Worm (Caenorhabditis elegans) whole organism, late embryonic: Measurements from ENCODE around the gene ttr-59.

Experiments used
- C38D4.7 ChIP-seq: fragments of 200-800 bp; sonication (Bioruptor generic); optimal IDR thresholded peaks from 2 replicates; lab custom pipeline; 2018; ENCODE audit warnings: mild to moderate bottlenecking, missing genetic modification characterization, moderate library complexity, missing compliant biosample characterization
- F13H6.1 ChIP-seq: sonication (generic microtip); optimal IDR thresholded peaks from 2 replicates; lab custom pipeline; 2016; ENCODE audit warnings: missing genetic modification characterization, missing compliant biosample characterization
- K09A11.1 ChIP-seq: sonication (generic microtip); optimal IDR thresholded peaks from 2 replicates; lab custom pipeline; 2017; ENCODE audit warnings: antibody characterized with exemption, mild to moderate bottlenecking, missing genetic modification characterization, missing compliant biosample characterization; ENCODE audit not compliant: insufficient read depth
- T23F11.4 ChIP-seq: fragments of 200-800 bp; sonication (Bioruptor generic); optimal IDR thresholded peaks from 2 replicates; lab custom pipeline; 2018; ENCODE audit warnings: mild to moderate bottlenecking, missing genetic modification characterization, missing compliant biosample characterization
- ahr-1 ChIP-seq: sonication (generic microtip); optimal IDR thresholded peaks from 2 replicates; lab custom pipeline; 2016; ENCODE audit warnings: missing genetic modification characterization, missing compliant biosample characterization
- ceh-14 ChIP-seq: sonication (generic microtip); optimal IDR thresholded peaks from 2 replicates; lab custom pipeline; 2016; ENCODE audit warnings: missing genotype, missing genetic modification characterization, missing compliant biosample characterization
- ceh-18 ChIP-seq: sonication (generic microtip); optimal IDR thresholded peaks from 2 replicates; lab custom pipeline; 2016; ENCODE audit warnings: missing genetic modification characterization, missing compliant biosample characterization
- ceh-19 ChIP-seq: fragments of 200-800 bp; sonication (Bioruptor generic); optimal IDR thresholded peaks from 2 replicates; lab custom pipeline; 2018; ENCODE audit warnings: mild to moderate bottlenecking, missing genetic modification characterization, missing compliant biosample characterization
- ceh-2 ChIP-seq: sonication (generic microtip); optimal IDR thresholded peaks from 2 replicates; lab custom pipeline; 2016; ENCODE audit warnings: missing genotype, missing genetic modification characterization, missing compliant biosample characterization
- ceh-31 ChIP-seq: sonication (generic microtip); optimal IDR thresholded peaks from 2 replicates; lab custom pipeline; 2016; ENCODE audit warnings: missing genetic modification characterization, missing compliant biosample characterization
- ceh-34 ChIP-seq: sonication (generic microtip); optimal IDR thresholded peaks from 2 replicates; lab custom pipeline; 2016; ENCODE audit warnings: mild to moderate bottlenecking, missing genetic modification characterization, missing compliant biosample characterization
- ceh-48 ChIP-seq: sonication (generic microtip); optimal IDR thresholded peaks from 2 replicates; lab custom pipeline; 2016; ENCODE audit warnings: missing genetic modification characterization, inconsistent platforms, missing compliant biosample characterization
- ceh-6 ChIP-seq: fragments of 200-800 bp; sonication (Bioruptor generic); optimal IDR thresholded peaks from 2 replicates; lab custom pipeline; 2018; ENCODE audit warnings: mild to moderate bottlenecking, missing genetic modification characterization, missing compliant biosample characterization
- dve-1 ChIP-seq: sonication (generic microtip); optimal IDR thresholded peaks from 2 replicates; lab custom pipeline; 2017; ENCODE audit warnings: antibody characterized with exemption, mild to moderate bottlenecking, missing genetic modification characterization, missing compliant biosample characterization
- elt-2 ChIP-seq: sonication (generic microtip); optimal IDR thresholded peaks from 2 replicates; lab custom pipeline; 2016; ENCODE audit warnings: missing genetic modification reagents, missing genetic modification characterization, missing compliant biosample characterization
- ets-4 ChIP-seq: sonication (generic microtip); optimal IDR thresholded peaks from 2 replicates; lab custom pipeline; 2016; ENCODE audit warnings: missing genetic modification characterization, missing compliant biosample characterization
- hlh-30 ChIP-seq: sonication (generic microtip); optimal IDR thresholded peaks from 2 replicates; lab custom pipeline; 2017; ENCODE audit warnings: antibody characterized with exemption, missing genetic modification characterization, missing compliant biosample characterization; ENCODE audit not compliant: insufficient read depth
- lin-11 ChIP-seq: fragments of 200-800 bp; sonication (Bioruptor generic); optimal IDR thresholded peaks from 2 replicates; lab custom pipeline; 2018; ENCODE audit warnings: mild to moderate bottlenecking, missing genetic modification characterization, missing compliant biosample characterization
- madf-2 ChIP-seq: sonication (generic microtip); optimal IDR thresholded peaks from 2 replicates; lab custom pipeline; 2017; ENCODE audit warnings: missing genetic modification characterization, missing compliant biosample characterization
- mec-3 ChIP-seq: sonication (generic microtip); optimal IDR thresholded peaks from 2 replicates; lab custom pipeline; 2016; ENCODE audit warnings: borderline replicate concordance, missing genetic modification characterization, missing compliant biosample characterization
- nfya-1 ChIP-seq: sonication (generic microtip); optimal IDR thresholded peaks from 2 replicates; lab custom pipeline; 2017; ENCODE audit warnings: missing genetic modification characterization, mild to moderate bottlenecking, missing compliant biosample characterization, antibody characterized with exemption, moderate library complexity
- nhr-232 ChIP-seq: sonication (generic microtip); optimal IDR thresholded peaks from 2 replicates; lab custom pipeline; 2016; ENCODE audit warnings: missing genetic modification characterization, missing compliant biosample characterization
- npax-4 ChIP-seq: sonication (generic microtip); optimal IDR thresholded peaks from 2 replicates; lab custom pipeline; 2016; ENCODE audit warnings: missing genetic modification characterization, missing compliant biosample characterization
- odd-2 ChIP-seq: sonication (generic microtip); optimal IDR thresholded peaks from 2 replicates; lab custom pipeline; 2017; ENCODE audit warnings: antibody characterized with exemption, mild to moderate bottlenecking, missing genetic modification characterization, missing compliant biosample characterization
- pat-9 ChIP-seq: fragments of 200-800 bp; sonication (Bioruptor generic); optimal IDR thresholded peaks from 2 replicates; lab custom pipeline; 2018; ENCODE audit warnings: mild to moderate bottlenecking, missing genetic modification characterization, moderate library complexity, missing compliant biosample characterization
- pqm-1 ChIP-seq: sonication (generic microtip); optimal IDR thresholded peaks from 2 replicates; lab custom pipeline; 2016; ENCODE audit warnings: missing genetic modification characterization, missing compliant biosample characterization
- pros-1 ChIP-seq: fragments of 150-350 bp; optimal IDR thresholded peaks from 2 replicates; lab custom pipeline; 2014; ENCODE audit warnings: missing biosample characterization, missing genetic modification reagents, missing genetic modification characterization
- ref-2 ChIP-seq: sonication (generic microtip); optimal IDR thresholded peaks from 2 replicates; lab custom pipeline; 2016; ENCODE audit warnings: missing genetic modification characterization, missing compliant biosample characterization
- rnt-1 ChIP-seq: sonication (generic microtip); optimal IDR thresholded peaks from 2 replicates; lab custom pipeline; 2016; ENCODE audit warnings: missing genetic modification characterization, missing compliant biosample characterization
- sdc-2 ChIP-seq: sonication (generic microtip); optimal IDR thresholded peaks from 2 replicates; lab custom pipeline; 2016; ENCODE audit warnings: missing genotype, missing genetic modification characterization, missing compliant biosample characterization
- sox-2 ChIP-seq: fragments of 200-800 bp; sonication (Bioruptor generic); IDR thresholded peaks from 2 replicates; pipeline ENCODE4 v1.3.6; 2022; ENCODE audit warnings: missing genetic modification reagents, missing genetic modification characterization, missing compliant biosample characterization
- tbx-2 ChIP-seq: sonication (generic microtip); optimal IDR thresholded peaks from 2 replicates; lab custom pipeline; 2016; ENCODE audit warnings: missing genetic modification characterization, missing compliant biosample characterization
- ttx-3 ChIP-seq: sonication (generic microtip); optimal IDR thresholded peaks from 2 replicates; lab custom pipeline; 2016; ENCODE audit warnings: missing genetic modification reagents, missing genetic modification characterization, missing compliant biosample characterization
- unc-3 ChIP-seq, 2 experiments: fragments of 200-800 bp in 1 of 2; sonication (Bioruptor generic) in 1 of 2; sonication (generic microtip) in 1 of 2; conservative IDR thresholded peaks in 1 of 2; optimal IDR thresholded peaks in 1 of 2; 2 replicates each; pipeline versions ENCODE4 v1.3.6 to Lab custom; 2016 to 2022; ENCODE audit warnings: missing compliant biosample characterization in 2 of 2, missing genetic modification characterization in 2 of 2, missing genetic modification reagents in 1 of 2
- unc-42 ChIP-seq: sonication (generic microtip); optimal IDR thresholded peaks from 2 replicates; lab custom pipeline; 2016; ENCODE audit warnings: missing genotype, missing genetic modification characterization, missing compliant biosample characterization
- unc-55 ChIP-seq: sonication (generic microtip); optimal IDR thresholded peaks from 2 replicates; lab custom pipeline; 2017; ENCODE audit warnings: missing biosample characterization, missing genetic modification reagents, missing genetic modification characterization
- unc-86 ChIP-seq: sonication (generic microtip); optimal IDR thresholded peaks from 2 replicates; lab custom pipeline; 2016; ENCODE audit warnings: missing genetic modification characterization, missing compliant biosample characterization
- zip-5 ChIP-seq: sonication (generic microtip); optimal IDR thresholded peaks from 2 replicates; lab custom pipeline; 2016; ENCODE audit warnings: missing genetic modification characterization, missing compliant biosample characterization

The ttr-59 gene

DNA sequence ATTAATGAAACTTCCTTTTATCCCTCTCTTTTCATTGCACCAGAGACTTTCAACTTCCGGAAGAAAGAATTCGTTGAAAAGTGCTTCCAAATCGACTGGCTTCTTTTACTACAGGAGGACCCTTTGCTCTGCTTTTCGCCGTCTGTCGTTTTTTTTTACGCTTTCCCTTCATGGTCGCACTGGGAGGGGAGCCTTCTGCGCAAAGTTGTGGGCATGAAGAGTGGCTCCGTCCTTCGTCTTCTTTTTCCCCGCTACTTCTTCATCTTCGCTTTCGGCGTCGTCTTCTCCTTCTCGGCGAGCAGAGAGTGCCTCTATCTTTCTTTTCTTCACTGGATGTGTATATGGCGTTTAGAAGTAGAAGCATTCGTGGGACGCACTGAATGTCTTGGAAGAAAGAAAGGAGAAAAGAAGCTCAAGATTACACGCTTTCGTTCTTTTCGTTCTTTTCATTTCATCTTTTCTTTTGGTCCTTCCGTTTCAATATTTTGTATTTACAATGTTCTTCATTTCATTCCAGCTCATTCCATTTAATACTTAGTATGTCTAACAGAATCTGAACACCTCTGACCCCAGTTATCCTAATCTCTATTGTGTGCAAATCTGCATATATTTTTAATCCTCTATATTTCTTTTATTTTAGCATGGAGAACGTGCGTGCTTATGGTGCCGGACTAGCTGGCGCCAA is 2.5 kb upstream of the ttr-59 start, which contains the start of gene sng-1:
Gene sng-1 (plus strand): TSS at position 635 of the 685 bp plus-strand sequence.
- TF ChIP-seq npax-4 (tag; lab: Kevin White, UChicago) (no peak), ceh-14 (tag; lab: Kevin White, UChicago) (peak; percentile 16), ceh-31 (tag; lab: Kevin White, UChicago) (peak; percentile 19), odd-2 (tag; lab: Kevin White, UChicago) (no peak)

ce11 chrX:7328065-7328564 is 1.5 kb upstream of the ttr-59 start:
- no peak for TF ChIP-seq dve-1 (tag; lab: Kevin White, UChicago)
- no peak for TF ChIP-seq ttx-3
- TF ChIP-seq unc-42 = peak; percentile 76
- TF ChIP-seq tbx-2 (tag; lab: Kevin White, UChicago) = no peak

- TF ChIP-seq hlh-30 (tag; lab: Kevin White, UChicago) (no peak), nhr-232 (tag; lab: Kevin White, UChicago) (no peak), ceh-6 (GFP tag; lab: Kevin White, UChicago) (no peak), pqm-1 (tag; lab: Kevin White, UChicago) (no peak), ets-4 (tag; lab: Kevin White, UChicago) (no peak), ceh-48 (tag; lab: Kevin White, UChicago) (no peak), K09A11.1 (no peak), C38D4.7 (GFP tag; lab: Kevin White, UChicago) (no peak)
Observed at ce11 chrX:7330685-7331196, 1.1 kb downstream of the ttr-59 start, which contains the start of gene ttr-30. Gene ttr-30 (plus strand): TSS chrX:7330949.

- TF ChIP-seq unc-3 (GFP tag; conservative IDR thresholded peaks at IDR 0.05; lab: Robert Waterston, UW) (peak; percentile 23; the same call in 1 of the 2 replicates), unc-3 (tag; optimal IDR thresholded peaks at IDR 0.05; lab: Kevin White, UChicago) (peak; percentile 17), unc-86 (tag; lab: Kevin White, UChicago) (peak; percentile 27), dve-1 (tag; lab: Kevin White, UChicago) (peak; percentile 80), ceh-2 (tag; lab: Kevin White, UChicago) (peak; percentile 19), elt-2 (tag; lab: Kevin White, UChicago) (peak; percentile 62), pqm-1 (tag; lab: Kevin White, UChicago) (peak; percentile 63), ceh-18 (peak; percentile 88), K09A11.1 (no peak), ceh-34 (tag; lab: Kevin White, UChicago) (peak; percentile 63), sox-2 (peak; percentile 17; the same call in 1 of the 2 replicates), madf-2 (peak; percentile 51), mec-3 (tag; lab: Kevin White, UChicago) (no peak), tbx-2 (tag; lab: Kevin White, UChicago) (peak; percentile 86), T23F11.4 (no peak), ahr-1 (peak; percentile 7), unc-42 (peak; percentile 71), F13H6.1 (tag; lab: Kevin White, UChicago) (peak; percentile 74), npax-4 (tag; lab: Kevin White, UChicago) (no peak), unc-55 (GFP tag; lab: Kevin White, UChicago) (peak; percentile 48), ceh-48 (tag; lab: Kevin White, UChicago) (peak; percentile 22), ref-2 (tag; lab: Kevin White, UChicago) (peak; percentile 82), pros-1 (tag; lab: Kevin White, UChicago) (peak; percentile 91), sdc-2 (tag; lab: Kevin White, UChicago) (peak; percentile 65), ceh-31 (tag; lab: Kevin White, UChicago) (peak; percentile 93), ceh-14 (tag; lab: Kevin White, UChicago) (peak; percentile 41), nfya-1 (tag; lab: Kevin White, UChicago) (peak; percentile 90), lin-11 (tag; lab: Kevin White, UChicago) (no peak), ceh-19 (GFP tag; lab: Kevin White, UChicago) (no peak), rnt-1 (peak; percentile 81), hlh-30 (tag; lab: Kevin White, UChicago) (peak; percentile 100), zip-5 (tag; lab: Kevin White, UChicago) (no peak), pat-9 (no peak)
Observed at ce11 chrX:7334302-7334724, 4.7 kb downstream of the ttr-59 start, which contains the start of gene epg-7. Gene epg-7 (plus strand): TSS chrX:7334714.
